Fruit fly (Drosophila melanogaster): ENCODE results near the gene CG2698.

Gene CG2698

dm6 chr3R:7968958-7969701, 32.2 kb upstream of the CG2698 start:
- TF ChIP-seq ttk (optimal IDR thresholded peaks at IDR 0.05) (no peak), psq (optimal IDR thresholded peaks at IDR 0.05) (no peak), Myc (optimal IDR thresholded peaks at IDR 0.05) (no peak), insv (optimal IDR thresholded peaks at IDR 0.05) (no peak), h (optimal IDR thresholded peaks at IDR 0.05) (no peak), Sin3A (optimal IDR thresholded peaks at IDR 0.05) (no peak)

dm6 chr3R:7969702-7970175, 31.6 kb upstream of the CG2698 start:
- no peak for TF ChIP-seq psq (optimal IDR thresholded peaks at IDR 0.05)
- TF ChIP-seq insv (optimal IDR thresholded peaks at IDR 0.05), result no peak
- no peak for TF ChIP-seq h (optimal IDR thresholded peaks at IDR 0.05)
- TF ChIP-seq Sin3A (optimal IDR thresholded peaks at IDR 0.05), result no peak
- no peak for TF ChIP-seq ttk (optimal IDR thresholded peaks at IDR 0.05)
- no peak for TF ChIP-seq Myc (optimal IDR thresholded peaks at IDR 0.05)

- TF ChIP-seq ttk (optimal IDR thresholded peaks at IDR 0.05) (no peak), h (optimal IDR thresholded peaks at IDR 0.05) (no peak), Sin3A (optimal IDR thresholded peaks at IDR 0.05) (no peak), insv (optimal IDR thresholded peaks at IDR 0.05) (no peak), Myc (optimal IDR thresholded peaks at IDR 0.05) (no peak), psq (optimal IDR thresholded peaks at IDR 0.05) (no peak)
These were observed 30.7 kb upstream of the CG2698 start for dm6 chr3R:7970640-7971039.

- TF ChIP-seq ttk (optimal IDR thresholded peaks at IDR 0.05) (no peak), h (optimal IDR thresholded peaks at IDR 0.05) (no peak), psq (optimal IDR thresholded peaks at IDR 0.05) (no peak), insv (optimal IDR thresholded peaks at IDR 0.05) (no peak), Sin3A (optimal IDR thresholded peaks at IDR 0.05) (no peak), Myc (optimal IDR thresholded peaks at IDR 0.05) (no peak)
These were observed 29.2 kb upstream of the CG2698 start for dm6 chr3R:7972179-7972578.

dm6 chr3R:7973049-7973448, 28.3 kb upstream of the CG2698 start:
- TF ChIP-seq insv (optimal IDR thresholded peaks at IDR 0.05), result no peak
- no peak for TF ChIP-seq ttk (optimal IDR thresholded peaks at IDR 0.05)
- TF ChIP-seq Myc (optimal IDR thresholded peaks at IDR 0.05), result no peak
- no peak for TF ChIP-seq Sin3A (optimal IDR thresholded peaks at IDR 0.05)

- TF ChIP-seq Sin3A (optimal IDR thresholded peaks at IDR 0.05), result no peak
- TF ChIP-seq h (optimal IDR thresholded peaks at IDR 0.05), result no peak
- TF ChIP-seq Myc (optimal IDR thresholded peaks at IDR 0.05), result no peak
- no peak for TF ChIP-seq ttk (optimal IDR thresholded peaks at IDR 0.05)
- TF ChIP-seq insv (optimal IDR thresholded peaks at IDR 0.05), result no peak
- no peak for TF ChIP-seq psq (optimal IDR thresholded peaks at IDR 0.05)
These were observed 24.1 kb upstream of the CG2698 start for dm6 chr3R:7977011-7977925.

- TF ChIP-seq ttk (optimal IDR thresholded peaks at IDR 0.05) (no peak), psq (optimal IDR thresholded peaks at IDR 0.05) (no peak), Myc (optimal IDR thresholded peaks at IDR 0.05) (no peak), insv (optimal IDR thresholded peaks at IDR 0.05) (no peak), Sin3A (optimal IDR thresholded peaks at IDR 0.05) (no peak)
These were observed 22.9 kb upstream of the CG2698 start, which contains the start of the genes CD98hc and Os-C for dm6 chr3R:7978379-7979009. Gene CD98hc, minus strand, starts transcription at chr3R:7978428. Gene Os-C, plus strand, starts transcription at chr3R:7978959.

dm6 chr3R:7980222-7980621, 21.1 kb upstream of the CG2698 start, which contains the start of gene Sfp84E:
Gene Sfp84E, minus strand, starts transcription at chr3R:7980322.
- TF ChIP-seq h (optimal IDR thresholded peaks at IDR 0.05) (no peak), Myc (optimal IDR thresholded peaks at IDR 0.05) (no peak), psq (optimal IDR thresholded peaks at IDR 0.05) (no peak), insv (optimal IDR thresholded peaks at IDR 0.05) (no peak), Sin3A (optimal IDR thresholded peaks at IDR 0.05) (no peak), ttk (optimal IDR thresholded peaks at IDR 0.05) (no peak)

dm6 chr3R:7981396-7981795, 20.0 kb upstream of the CG2698 start:
- TF ChIP-seq Myc (optimal IDR thresholded peaks at IDR 0.05) (no peak), ttk (optimal IDR thresholded peaks at IDR 0.05) (no peak), psq (optimal IDR thresholded peaks at IDR 0.05) (no peak), h (optimal IDR thresholded peaks at IDR 0.05) (no peak), Sin3A (optimal IDR thresholded peaks at IDR 0.05) (no peak), insv (optimal IDR thresholded peaks at IDR 0.05) (no peak)

- no peak for TF ChIP-seq Sin3A (optimal IDR thresholded peaks at IDR 0.05)
- TF ChIP-seq psq (optimal IDR thresholded peaks at IDR 0.05), result no peak
- no peak for TF ChIP-seq Myc (optimal IDR thresholded peaks at IDR 0.05)
- TF ChIP-seq h (optimal IDR thresholded peaks at IDR 0.05), result no peak
These were observed 11.1 kb upstream of the CG2698 start for dm6 chr3R:7990257-7990656.

dm6 chr3R:7990799-7991423, 10.5 kb upstream of the CG2698 start:
- TF ChIP-seq Myc (optimal IDR thresholded peaks at IDR 0.05), result no peak
- no peak for TF ChIP-seq h (optimal IDR thresholded peaks at IDR 0.05)
- TF ChIP-seq insv (optimal IDR thresholded peaks at IDR 0.05), result no peak
- no peak for TF ChIP-seq ttk (optimal IDR thresholded peaks at IDR 0.05)
- TF ChIP-seq Sin3A (optimal IDR thresholded peaks at IDR 0.05), result no peak
- no peak for TF ChIP-seq psq (optimal IDR thresholded peaks at IDR 0.05)

Data from Kc167 (cell line).